Fruit fly (Drosophila melanogaster): ENCODE results near the gene CG9514.
A peak's percentile ranks its signal among the peaks of the same experiment; 100 is the strongest.

The CG9514 gene

DNA sequence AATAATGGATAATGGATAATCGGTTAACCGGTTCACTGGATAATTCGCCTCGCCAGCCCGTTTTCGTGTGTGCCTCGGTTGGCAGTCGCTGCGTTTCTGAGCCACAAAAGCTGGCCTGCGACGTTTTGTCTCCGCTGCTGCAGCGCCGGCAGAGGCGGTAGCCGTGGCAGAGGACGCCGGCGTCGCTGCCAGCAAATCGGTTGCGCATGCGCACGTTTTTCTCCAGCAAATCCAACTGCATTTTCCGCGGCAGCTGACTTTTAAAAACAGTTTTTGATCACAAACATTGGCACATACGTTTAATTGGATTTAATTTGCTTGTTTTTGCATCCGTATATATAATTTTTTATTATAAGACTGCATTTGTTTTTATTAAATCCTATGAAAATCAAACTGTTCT is at the start of gene CG9514:
CG9514 (minus strand) TSS at position 101 of the 400 bp plus-strand sequence.
- TF ChIP-seq CG8478 (optimal IDR thresholded peaks at IDR 0.05) (no peak), CTCF (optimal IDR thresholded peaks at IDR 0.05) (no peak)

DNA sequence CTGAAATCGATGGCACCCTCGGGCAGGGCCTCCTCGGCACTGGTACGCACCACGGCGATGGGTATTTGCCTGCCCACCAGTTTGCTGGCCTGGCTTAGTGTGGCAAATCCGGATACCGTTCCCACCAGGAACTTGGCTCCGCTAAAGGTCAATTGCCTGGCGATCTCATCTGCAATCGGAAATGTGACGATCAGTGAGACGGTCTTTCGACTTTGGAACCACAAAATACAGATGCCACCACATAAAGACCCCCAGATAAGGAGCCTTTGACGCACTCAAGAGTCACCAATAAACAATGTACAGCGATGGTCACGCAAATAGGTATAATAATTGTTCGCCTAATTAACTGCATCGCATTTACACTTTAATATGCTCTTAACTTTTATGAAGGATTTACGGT is 39.6 kb upstream of the CG9514 start:
- no peak for TF ChIP-seq CTCF (optimal IDR thresholded peaks at IDR 0.05)
- no peak for TF ChIP-seq CG8478 (optimal IDR thresholded peaks at IDR 0.05)

DNA sequence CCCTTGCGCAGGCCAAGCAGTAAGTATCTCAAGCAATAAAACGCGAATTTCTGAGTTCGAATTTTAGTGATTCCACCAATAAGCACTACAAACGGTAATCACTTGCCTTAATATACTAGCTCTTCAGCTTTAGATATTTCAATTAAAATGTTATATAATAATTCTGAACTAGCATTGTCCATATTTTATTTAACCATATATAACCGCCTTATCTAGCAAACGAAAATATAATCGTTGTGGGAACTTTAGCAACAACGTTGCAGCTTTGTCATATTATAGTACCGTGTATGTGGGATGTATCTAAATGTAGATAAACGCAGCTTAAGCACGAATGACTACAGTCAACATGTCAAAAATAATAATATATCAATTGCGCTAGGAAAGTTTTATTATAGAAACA is 34.6 kb upstream of the CG9514 start:
- TF ChIP-seq CG8478 (optimal IDR thresholded peaks at IDR 0.05), result no peak
- no peak for TF ChIP-seq CTCF (optimal IDR thresholded peaks at IDR 0.05)

DNA sequence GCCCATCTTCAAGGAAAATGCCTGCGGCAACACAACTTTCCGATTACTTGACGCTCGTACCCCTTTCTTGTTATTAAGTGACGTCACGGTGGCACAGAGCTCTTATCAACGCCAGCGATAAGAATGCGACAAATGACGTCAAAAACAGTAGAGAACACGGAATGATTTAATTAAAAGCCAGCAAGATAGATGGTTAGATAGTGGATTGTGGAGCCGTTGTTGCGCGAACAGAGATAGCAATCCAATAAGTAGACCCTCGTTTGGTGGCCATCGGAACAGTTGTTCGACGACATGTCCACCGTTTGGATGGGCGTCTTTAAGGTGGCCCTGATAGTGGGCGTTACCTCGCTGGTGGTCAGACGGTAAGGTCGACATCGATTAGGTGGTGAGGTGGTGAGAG is 33.1 kb upstream of the CG9514 start:
- TF ChIP-seq CG8478 (optimal IDR thresholded peaks at IDR 0.05), result no peak
- TF ChIP-seq CTCF (optimal IDR thresholded peaks at IDR 0.05), result no peak

DNA sequence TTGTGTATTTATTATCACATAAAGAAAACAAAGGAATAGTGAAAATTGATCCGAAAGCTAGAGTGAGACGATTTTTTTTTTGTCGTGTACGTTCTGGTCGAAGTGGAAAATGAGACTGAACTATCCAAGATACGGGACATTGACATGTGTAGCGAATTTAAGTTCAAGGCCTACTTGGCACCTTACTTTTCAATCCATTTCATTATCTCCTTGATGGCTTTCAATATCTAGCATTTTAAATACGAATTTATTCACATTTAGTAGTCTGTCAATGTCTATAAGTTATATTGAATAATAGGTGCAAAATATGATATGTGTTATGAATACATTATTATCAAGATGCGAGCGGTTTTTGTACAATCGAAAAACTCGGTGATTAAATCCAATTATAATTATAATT is 32.2 kb upstream of the CG9514 start, which contains the start of gene CG32591:
CG32591 (minus strand) TSS at position 101 of the 400 bp plus-strand sequence.
- TF ChIP-seq CG8478 (optimal IDR thresholded peaks at IDR 0.05) (no peak), CTCF (optimal IDR thresholded peaks at IDR 0.05) (no peak)

DNA sequence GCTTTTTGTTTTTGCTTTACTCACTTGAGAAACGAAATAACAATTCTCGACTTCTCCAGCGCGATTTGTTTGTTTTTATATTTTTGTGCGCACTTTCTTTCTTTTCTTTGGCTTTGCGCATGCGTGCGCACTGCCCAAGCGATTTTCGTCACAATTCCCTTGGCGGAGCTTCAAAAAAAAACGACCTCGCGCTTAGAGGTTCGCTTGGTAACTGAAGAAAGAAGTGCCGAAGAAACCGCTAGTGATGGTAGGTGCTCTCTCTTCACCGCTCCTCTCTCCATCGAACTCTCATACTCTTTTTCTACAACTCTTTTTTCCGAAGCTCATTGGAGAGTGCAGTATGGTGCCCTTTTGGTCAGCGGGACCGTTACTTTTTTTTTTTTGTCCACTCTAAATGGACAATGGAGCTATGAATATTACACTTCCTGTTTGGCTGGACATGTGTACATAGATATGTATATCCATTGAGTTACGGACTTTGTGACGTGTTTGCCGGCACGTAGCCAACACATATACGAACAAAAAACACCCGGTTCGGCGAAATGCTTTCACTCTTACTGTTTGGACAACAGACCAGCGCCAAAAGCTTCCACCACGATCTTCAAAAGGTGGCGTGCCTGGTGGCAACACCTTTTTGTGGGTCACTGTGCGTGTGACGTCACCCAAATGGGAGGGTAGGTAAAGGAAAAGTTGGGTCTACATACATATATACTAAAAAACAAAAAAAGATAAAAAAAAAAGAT is 26.8 kb upstream of the CG9514 start, which contains the start of gene CG9503:
CG9503 (minus strand) TSS at position 217 of the 743 bp plus-strand sequence.
- TF ChIP-seq CG8478 (optimal IDR thresholded peaks at IDR 0.05) (no peak), CTCF (optimal IDR thresholded peaks at IDR 0.05) (no peak)

DNA sequence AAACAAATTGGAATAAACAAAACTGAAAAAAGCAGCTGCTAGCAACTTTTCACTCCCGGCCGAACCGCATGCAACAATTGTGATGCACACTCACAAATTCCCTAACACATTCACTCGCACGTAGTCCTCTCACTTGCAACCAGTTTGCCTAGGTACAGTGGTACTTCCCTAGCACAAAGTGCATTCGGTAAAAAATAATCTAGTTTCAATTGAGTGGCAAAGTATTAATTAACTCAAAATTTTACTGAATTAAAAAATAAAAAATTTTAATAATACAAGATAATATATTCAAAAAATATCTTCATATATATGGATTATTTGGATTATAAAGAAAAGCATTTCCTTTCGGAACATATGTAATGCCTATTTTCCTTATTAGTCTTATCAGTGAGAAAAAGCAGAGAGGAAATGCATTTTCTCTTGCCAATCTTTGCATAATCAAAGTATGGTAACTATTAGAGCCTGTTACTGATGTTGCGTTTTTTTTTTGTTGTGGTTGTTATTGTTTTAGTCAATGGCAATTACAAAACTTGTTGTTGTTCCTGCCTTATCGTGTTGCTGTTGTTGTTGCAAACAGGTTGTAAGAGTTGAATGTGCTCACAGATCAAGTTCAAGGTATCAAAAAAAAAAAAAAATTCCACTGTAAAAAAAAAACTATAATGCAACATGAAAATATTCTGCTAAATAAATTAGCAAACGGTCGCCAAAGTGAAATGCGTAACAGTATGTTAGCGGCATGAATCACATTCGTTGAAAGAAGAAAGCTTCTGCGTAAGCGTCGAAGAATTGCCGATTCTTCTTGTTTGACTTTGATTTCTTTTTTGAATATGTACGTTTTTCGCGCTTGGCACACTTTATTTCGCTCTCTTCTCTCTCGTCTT is 25.9 kb upstream of the CG9514 start:
- TF ChIP-seq CTCF (optimal IDR thresholded peaks at IDR 0.05) (no peak), CG8478 (optimal IDR thresholded peaks at IDR 0.05) (no peak)

DNA sequence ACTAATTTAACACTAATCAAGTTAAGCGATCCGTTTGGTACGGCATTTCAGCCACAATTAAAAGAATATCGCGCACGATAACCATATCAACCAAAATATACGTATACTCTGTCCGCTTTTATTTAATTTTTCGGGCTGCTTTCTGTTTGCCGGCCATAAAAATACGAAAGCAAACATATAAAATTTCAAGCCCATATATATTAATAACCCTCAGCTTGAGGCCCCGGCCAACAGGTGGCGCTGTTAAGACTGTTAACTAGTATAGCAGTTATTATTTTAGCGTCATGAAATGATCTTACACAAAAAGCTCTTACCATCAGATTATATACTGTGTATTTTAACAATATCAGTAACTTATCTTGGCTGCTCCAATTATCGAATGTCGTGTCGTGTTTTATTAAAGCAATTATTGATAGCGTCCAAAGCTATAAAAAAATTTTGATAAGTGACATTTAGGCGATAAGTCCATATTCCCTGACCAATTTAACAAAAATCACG is 22.1 kb upstream of the CG9514 start, which contains the start of gene Eo:
Eo (minus strand) TSS at position 51 of the 498 bp plus-strand sequence.
- TF ChIP-seq CG8478 (optimal IDR thresholded peaks at IDR 0.05) (no peak), CTCF (optimal IDR thresholded peaks at IDR 0.05) (peak; percentile 67 to 74)

DNA sequence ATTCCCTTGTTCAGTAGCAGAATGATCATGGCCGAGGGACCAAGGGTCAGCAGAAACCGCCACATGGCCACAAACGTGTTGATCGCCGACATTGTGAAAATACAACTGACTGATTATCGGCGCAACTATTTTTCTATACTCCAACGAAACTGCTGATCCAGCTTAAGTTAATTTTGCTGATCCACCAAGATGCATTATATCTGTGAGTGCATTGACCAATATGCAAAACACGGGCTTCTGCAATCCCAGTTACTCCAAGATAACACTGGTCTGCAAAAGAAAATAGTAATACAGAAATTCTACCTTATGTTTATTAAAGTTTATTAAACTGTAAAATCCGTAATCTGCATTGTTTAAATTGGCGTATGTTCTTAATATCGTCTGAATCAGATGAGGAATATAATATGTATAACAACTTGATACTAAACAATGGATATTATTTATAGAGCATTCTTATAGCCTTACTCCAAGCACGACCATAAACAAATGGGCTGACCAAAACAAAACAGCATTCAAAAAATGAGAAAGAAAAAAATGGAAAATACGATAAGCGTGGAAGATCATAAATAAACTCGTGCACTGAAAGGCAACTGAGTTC is 17.1 kb upstream of the CG9514 start, which contains the start of gene CG12398:
CG12398 (minus strand) TSS at position 107 of the 598 bp plus-strand sequence.
- TF ChIP-seq CG8478 (optimal IDR thresholded peaks at IDR 0.05) (no peak), CTCF (optimal IDR thresholded peaks at IDR 0.05) (no peak)

DNA sequence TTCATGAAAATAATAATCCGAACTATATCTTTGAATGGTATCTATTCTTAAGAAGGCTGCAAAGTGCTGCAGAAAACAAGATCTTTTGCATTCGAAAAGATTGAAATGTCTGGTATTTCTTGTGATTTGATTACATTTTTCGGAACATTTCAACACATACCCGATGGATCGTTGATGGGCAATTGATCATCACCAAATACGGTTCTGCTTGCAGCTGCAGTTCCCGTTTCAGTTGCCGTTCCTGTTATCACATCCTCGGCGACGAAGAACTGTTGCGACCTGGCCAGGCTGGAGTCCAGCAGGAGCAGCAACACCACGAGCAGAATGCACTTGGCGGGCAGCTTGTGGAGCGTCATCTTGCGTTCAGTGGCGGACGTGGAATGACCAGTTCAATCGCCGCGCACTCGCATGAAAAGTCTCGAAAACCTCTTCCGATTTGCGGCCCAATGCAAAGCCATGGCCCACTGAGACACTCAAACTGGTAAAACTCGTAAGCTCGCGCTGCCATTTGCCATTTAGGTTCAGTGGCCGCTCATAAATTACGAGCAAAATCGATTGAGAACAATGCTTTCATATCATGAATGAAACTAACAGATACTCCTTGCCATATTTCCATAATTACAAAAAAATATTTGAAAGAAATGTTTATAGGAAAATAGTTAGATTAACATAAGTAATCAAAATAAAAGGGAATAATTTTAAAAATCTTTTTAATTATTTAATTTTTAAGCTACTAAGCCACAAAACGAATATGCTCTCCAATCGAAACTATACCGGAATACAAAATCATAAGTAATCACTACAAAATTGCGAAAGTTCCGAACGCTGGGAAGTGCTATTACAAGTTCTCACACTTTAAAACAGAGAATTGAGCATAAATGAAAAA is 14.0 kb upstream of the CG9514 start, which contains the start of gene CG14406:
CG14406 (minus strand) TSS at position 382 of the 886 bp plus-strand sequence.
- TF ChIP-seq CG8478 (optimal IDR thresholded peaks at IDR 0.05) (no peak), CTCF (optimal IDR thresholded peaks at IDR 0.05) (peak; percentile 70 to 72)

DNA sequence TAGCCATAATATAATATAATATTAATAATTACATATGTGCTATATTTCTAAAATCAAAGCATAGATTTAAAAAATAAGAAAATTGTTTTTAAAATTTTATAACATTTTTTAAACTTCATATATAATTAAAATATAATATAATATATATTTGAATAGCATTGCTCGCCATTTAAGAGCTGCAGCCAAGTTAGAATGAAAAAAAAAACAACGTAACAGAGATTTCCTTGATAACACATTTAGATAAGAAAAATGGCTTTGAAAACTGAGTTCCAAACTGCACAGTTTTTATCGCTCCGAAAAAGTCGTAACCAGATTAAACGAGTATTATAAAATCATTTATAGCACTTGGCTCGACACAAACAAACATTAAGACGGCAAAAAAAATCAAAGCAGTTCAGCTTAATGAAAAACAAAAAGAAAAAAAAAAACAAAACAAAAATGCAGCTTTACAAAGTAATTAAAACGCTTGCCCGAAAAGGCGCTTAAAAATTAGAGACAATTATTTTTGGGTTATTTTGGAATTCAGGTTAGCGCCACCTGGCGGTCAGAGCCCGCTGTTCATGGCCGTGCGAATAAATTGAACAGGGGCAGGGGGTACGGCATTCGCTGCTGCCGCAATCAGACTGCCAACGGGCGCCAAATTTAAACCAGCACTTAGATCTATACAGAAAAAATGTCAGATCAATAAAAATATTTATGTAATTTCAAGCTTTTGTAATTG is 13.1 kb upstream of the CG9514 start, which contains the start of gene fiz:
fiz (minus strand) TSS at position 51 of the 721 bp plus-strand sequence.
- TF ChIP-seq CG8478 (optimal IDR thresholded peaks at IDR 0.05) (no peak), CTCF (optimal IDR thresholded peaks at IDR 0.05) (peak; percentile 69 to 83)

DNA sequence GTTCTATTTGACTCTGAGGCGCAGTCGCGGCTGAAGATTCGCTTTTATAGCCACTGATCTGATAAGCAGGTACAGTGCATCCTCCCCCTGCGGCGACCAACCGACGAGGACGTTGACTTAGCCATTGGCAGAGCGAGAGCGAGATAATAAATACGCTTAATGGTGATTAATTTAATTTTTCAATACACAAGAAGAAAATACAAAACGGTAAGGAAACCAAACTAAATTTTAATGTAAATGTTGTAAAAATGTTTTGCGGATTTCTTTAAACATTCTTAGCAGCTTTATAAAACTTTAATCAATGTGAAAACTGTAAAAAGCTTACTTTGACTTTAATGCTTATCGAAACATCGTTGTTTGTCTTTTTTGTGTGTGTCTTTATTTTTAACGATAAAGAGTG is 12.4 kb upstream of the CG9514 start:
- TF ChIP-seq CTCF (optimal IDR thresholded peaks at IDR 0.05) (no peak), CG8478 (optimal IDR thresholded peaks at IDR 0.05) (no peak)

DNA sequence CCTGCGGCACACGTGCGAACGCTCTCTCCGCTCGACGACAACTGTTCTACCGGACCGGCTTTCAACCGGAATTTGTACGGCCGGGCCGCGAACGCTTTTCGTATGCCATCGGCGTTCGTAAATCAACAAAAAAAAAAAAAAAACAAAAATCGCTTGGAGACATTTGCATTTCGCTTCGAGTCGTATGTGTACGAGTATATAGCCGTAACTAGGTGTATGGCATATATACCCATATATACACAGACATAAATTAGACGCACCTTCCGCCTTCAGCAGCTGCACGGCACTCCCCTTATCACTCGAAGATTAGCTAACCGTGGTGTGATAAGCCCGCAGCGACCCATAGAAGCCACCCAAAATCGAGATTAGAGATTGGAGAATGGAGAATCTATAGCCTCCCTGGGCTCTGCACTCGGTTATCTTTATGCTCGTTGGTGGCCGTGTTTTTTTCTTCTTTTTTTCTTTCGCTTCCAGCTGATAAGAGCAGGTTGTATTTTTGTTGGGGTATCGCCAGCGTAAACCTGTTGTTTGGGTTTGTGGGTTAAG is 8.9 kb upstream of the CG9514 start, which contains the start of gene CG9512:
CG9512 (minus strand) TSS at position 51 of the 546 bp plus-strand sequence.
- no peak for TF ChIP-seq CG8478 (optimal IDR thresholded peaks at IDR 0.05)
- no peak for TF ChIP-seq CTCF (optimal IDR thresholded peaks at IDR 0.05)

All from S2 (cell line).